Fruit fly (Drosophila melanogaster) whole organism, prepupa: ENCODE measurements around the gene GV1.

Source experiments
- Blimp-1 ChIP-seq: fragments of 200-800 bp; sonication (Bioruptor generic); optimal IDR thresholded peaks from 3 replicates; lab custom pipeline; 2017; ENCODE audit warnings: missing biosample characterization, missing genetic modification characterization, mild to moderate bottlenecking, moderate library complexity, missing genetic modification reagents
- CG10631 ChIP-seq: fragments of 200-800 bp; sonication (Bioruptor generic); optimal IDR thresholded peaks from 2 replicates; lab custom pipeline; 2016; ENCODE audit warnings: missing biosample characterization, missing genetic modification characterization
- CG10669 ChIP-seq: fragments of 200-800 bp; sonication (Bioruptor generic); optimal IDR thresholded peaks from 3 replicates; lab custom pipeline; 2018; ENCODE audit warnings: missing biosample characterization, mild to moderate bottlenecking, missing genetic modification characterization, moderate library complexity
- CG11294 ChIP-seq: fragments of 200-800 bp; sonication (Bioruptor generic); IDR thresholded peaks from 2 replicates; pipeline ENCODE4 v1.3.6; 2022; ENCODE audit warnings: missing biosample characterization, missing genetic modification characterization
- CG11762 ChIP-seq: fragments of 200-800 bp; sonication (Bioruptor generic); optimal IDR thresholded peaks from 3 replicates; lab custom pipeline; 2016; ENCODE audit warnings: missing biosample characterization, missing genetic modification characterization; ENCODE audit not compliant: insufficient read depth
- CG31627 ChIP-seq: fragments of 200-800 bp; sonication (Bioruptor generic); optimal IDR thresholded peaks from 3 replicates; lab custom pipeline; 2016; ENCODE audit warnings: missing biosample characterization, missing genetic modification characterization
- CG32006 ChIP-seq: fragments of 200-800 bp; sonication (Bioruptor generic); optimal IDR thresholded peaks from 3 replicates; lab custom pipeline; 2017; ENCODE audit warnings: missing biosample characterization, mild to moderate bottlenecking, missing genetic modification characterization
- CG34406 ChIP-seq: fragments of 200-800 bp; sonication (Bioruptor generic); optimal IDR thresholded peaks from 3 replicates; lab custom pipeline; 2016; ENCODE audit warnings: missing biosample characterization, missing genetic modification characterization
- CG4318 ChIP-seq: fragments of 200-800 bp; sonication (Bioruptor generic); optimal IDR thresholded peaks from 3 replicates; lab custom pipeline; 2017; ENCODE audit warnings: missing biosample characterization, mild to moderate bottlenecking, missing genetic modification characterization
- CG6163 ChIP-seq: fragments of 200-800 bp; sonication (Bioruptor generic); IDR thresholded peaks from 3 replicates; pipeline ENCODE4 v1.3.6; 2022; ENCODE audit warnings: missing biosample characterization, missing genetic modification characterization
- CG6792 ChIP-seq: fragments of 200-800 bp; sonication (Bioruptor generic); optimal IDR thresholded peaks from 3 replicates; lab custom pipeline; 2016; ENCODE audit warnings: missing biosample characterization, missing genetic modification characterization
- CG6808 ChIP-seq: fragments of 200-800 bp; sonication (Bioruptor generic); optimal IDR thresholded peaks from 3 replicates; lab custom pipeline; 2017; ENCODE audit warnings: missing biosample characterization, missing genetic modification characterization, mild to moderate bottlenecking, moderate library complexity, missing genetic modification reagents
- CG6854 ChIP-seq: fragments of 200-800 bp; sonication (Bioruptor generic); optimal IDR thresholded peaks from 2 replicates; lab custom pipeline; 2017; ENCODE audit warnings: missing biosample characterization, mild to moderate bottlenecking, missing genetic modification characterization
- CG7368 ChIP-seq: fragments of 200-800 bp; sonication (Bioruptor generic); optimal IDR thresholded peaks from 3 replicates; lab custom pipeline; 2016; ENCODE audit warnings: missing biosample characterization, missing genetic modification characterization
- CG8632 ChIP-seq: fragments of 200-800 bp; sonication (Bioruptor generic); optimal IDR thresholded peaks from 3 replicates; lab custom pipeline; 2016; ENCODE audit warnings: missing biosample characterization, missing genetic modification characterization
- Eip75B ChIP-seq: fragments of 200-800 bp; sonication (Bioruptor generic); optimal IDR thresholded peaks from 3 replicates; lab custom pipeline; 2016; ENCODE audit warnings: missing biosample characterization, missing genetic modification characterization
- Eip78C ChIP-seq: fragments of 200-800 bp; sonication (Bioruptor generic); peaks from one replicate; lab custom pipeline; 2016; ENCODE audit warnings: missing biosample characterization, missing genetic modification characterization
- Eip93F ChIP-seq: fragments of 200-800 bp; sonication (Bioruptor generic); optimal IDR thresholded peaks from 2 replicates; lab custom pipeline; 2016; ENCODE audit warnings: missing biosample characterization, mild to moderate bottlenecking, missing genetic modification characterization
- Ets21C ChIP-seq: fragments of 200-800 bp; sonication (Bioruptor generic); optimal IDR thresholded peaks from 3 replicates; lab custom pipeline; 2016; ENCODE audit warnings: missing biosample characterization, missing genetic modification characterization
- Ets96B ChIP-seq: fragments of 200-800 bp; optimal IDR thresholded peaks from 2 replicates; lab custom pipeline; 2019; ENCODE audit warnings: missing biosample characterization, mild to moderate bottlenecking, missing genetic modification characterization, moderate library complexity
- Gug ChIP-seq: fragments of 200-800 bp; sonication (Bioruptor generic); IDR thresholded peaks from 2 replicates; pipeline ENCODE4 v1.3.6; 2022; ENCODE audit warnings: missing biosample characterization, missing genetic modification characterization
- Hr38 ChIP-seq: sonication (Bioruptor generic); optimal IDR thresholded peaks from 2 replicates; lab custom pipeline; 2016; ENCODE audit warnings: missing biosample characterization, missing genetic modification characterization
- Hr39 ChIP-seq: fragments of 200-800 bp; sonication (Bioruptor generic); optimal IDR thresholded peaks from 2 replicates; lab custom pipeline; 2016; ENCODE audit warnings: missing biosample characterization, missing genetic modification characterization
- Hr4 ChIP-seq: fragments of 200-800 bp; sonication (Bioruptor generic); optimal IDR thresholded peaks from 3 replicates; lab custom pipeline; 2016; ENCODE audit warnings: missing biosample characterization, missing genetic modification characterization
- Lpt ChIP-seq: fragments of 200-800 bp; sonication (Bioruptor generic); optimal IDR thresholded peaks from 3 replicates; lab custom pipeline; 2016; ENCODE audit warnings: missing biosample characterization, missing genetic modification characterization
- Met ChIP-seq: fragments of 200-800 bp; sonication (Bioruptor generic); optimal IDR thresholded peaks from 3 replicates; lab custom pipeline; 2016; ENCODE audit warnings: missing biosample characterization, missing genetic modification characterization
- OdsH ChIP-seq: fragments of 200-800 bp; sonication (Bioruptor generic); optimal IDR thresholded peaks from 3 replicates; lab custom pipeline; 2016; ENCODE audit warnings: missing biosample characterization, missing genetic modification characterization
- Smox ChIP-seq: fragments of 200-800 bp; sonication (Bioruptor generic); optimal IDR thresholded peaks from 3 replicates; lab custom pipeline; 2016; ENCODE audit warnings: missing biosample characterization, missing genetic modification characterization
- Sox102F ChIP-seq: fragments of 200-800 bp; sonication (Bioruptor generic); optimal IDR thresholded peaks from 2 replicates; lab custom pipeline; 2016; ENCODE audit warnings: missing biosample characterization, mild to moderate bottlenecking, missing genetic modification characterization
- Sox15 ChIP-seq: fragments of 200-800 bp; sonication (Bioruptor generic); optimal IDR thresholded peaks from 3 replicates; lab custom pipeline; 2016; ENCODE audit warnings: missing biosample characterization, missing genetic modification characterization
- achi ChIP-seq: fragments of 200-800 bp; sonication (Bioruptor generic); optimal IDR thresholded peaks from 3 replicates; lab custom pipeline; 2016; ENCODE audit warnings: missing biosample characterization, missing genetic modification characterization
- acj6 ChIP-seq: fragments of 200-800 bp; sonication (Bioruptor generic); optimal IDR thresholded peaks from 3 replicates; lab custom pipeline; 2016; ENCODE audit warnings: missing biosample characterization, missing genetic modification characterization
- cyc ChIP-seq: fragments of 200-800 bp; sonication (Bioruptor generic); optimal IDR thresholded peaks from 3 replicates; lab custom pipeline; 2016; ENCODE audit warnings: missing biosample characterization, missing genetic modification characterization
- dac ChIP-seq: fragments of 200-800 bp; sonication (Bioruptor generic); optimal IDR thresholded peaks from 2 replicates; lab custom pipeline; 2017; ENCODE audit warnings: missing biosample characterization, mild to moderate bottlenecking, missing genetic modification characterization
- dsx ChIP-seq: fragments of 200-800 bp; optimal IDR thresholded peaks from 3 replicates; lab custom pipeline; 2019; ENCODE audit warnings: missing biosample characterization, mild to moderate bottlenecking, missing genetic modification characterization, moderate library complexity; ENCODE audit not compliant: poor library complexity, severe bottlenecking
- esn ChIP-seq: fragments of 200-800 bp; sonication (Bioruptor generic); optimal IDR thresholded peaks from 2 replicates; lab custom pipeline; 2016; ENCODE audit warnings: missing biosample characterization, mild to moderate bottlenecking, missing genetic modification characterization, moderate library complexity
- fkh ChIP-seq: fragments of 200-800 bp; sonication (Bioruptor generic); optimal IDR thresholded peaks from 3 replicates; lab custom pipeline; 2017; ENCODE audit warnings: missing biosample characterization, mild to moderate bottlenecking, missing genetic modification characterization, moderate library complexity
- lz ChIP-seq: fragments of 200-800 bp; sonication (Bioruptor generic); optimal IDR thresholded peaks from 3 replicates; lab custom pipeline; 2016; ENCODE audit warnings: missing biosample characterization, missing genetic modification characterization
- net ChIP-seq: fragments of 200-800 bp; sonication (Bioruptor generic); optimal IDR thresholded peaks from 3 replicates; lab custom pipeline; 2016; ENCODE audit warnings: missing biosample characterization, missing genetic modification characterization
- pdm3 ChIP-seq: fragments of 200-800 bp; sonication (Bioruptor generic); optimal IDR thresholded peaks from 3 replicates; lab custom pipeline; 2016; ENCODE audit warnings: missing biosample characterization, missing genetic modification characterization
- salr ChIP-seq, 2 experiments: fragments of 200-800 bp; sonication (Bioruptor generic); optimal IDR thresholded peaks; 3 replicates each; lab custom pipeline; 2016 to 2018; ENCODE audit warnings: missing biosample characterization in 2 of 2, missing genetic modification characterization in 2 of 2, mild to moderate bottlenecking in 1 of 2
- spab ChIP-seq: fragments of 200-800 bp; sonication (Bioruptor generic); optimal IDR thresholded peaks from 2 replicates; lab custom pipeline; 2017; ENCODE audit warnings: missing biosample characterization, mild to moderate bottlenecking, missing genetic modification characterization, missing genetic modification reagents
- svp ChIP-seq: fragments of 200-800 bp; sonication (Bioruptor generic); peaks from one replicate; lab custom pipeline; 2016; ENCODE audit warnings: missing biosample characterization, missing genetic modification characterization
- topi ChIP-seq: fragments of 200-800 bp; sonication (Bioruptor generic); optimal IDR thresholded peaks from 3 replicates; lab custom pipeline; 2016; ENCODE audit warnings: missing biosample characterization, missing genetic modification characterization
- vri ChIP-seq: fragments of 200-800 bp; sonication (Bioruptor generic); optimal IDR thresholded peaks from 3 replicates; lab custom pipeline; 2016; ENCODE audit warnings: missing biosample characterization, mild to moderate bottlenecking, missing genetic modification characterization

GV1 gene

DNA sequence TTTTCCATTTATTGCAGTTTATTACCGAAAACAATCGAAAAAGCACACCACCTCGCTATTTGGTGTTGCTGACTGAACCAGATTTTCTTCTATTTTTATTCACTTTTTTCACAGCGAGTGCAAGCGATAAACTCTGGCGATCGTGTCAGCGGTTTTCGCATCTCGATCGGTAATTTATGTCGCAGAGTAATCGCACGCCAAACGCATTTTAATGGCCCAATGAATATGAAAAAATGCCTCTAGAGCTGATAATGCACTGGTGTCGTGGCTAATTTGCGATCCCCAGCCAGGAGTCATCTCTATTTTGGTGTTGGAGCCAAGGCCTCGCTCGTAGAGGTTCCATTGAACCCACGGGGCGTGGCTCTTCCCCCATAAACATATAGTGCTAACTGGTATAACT, 42.9 kb downstream of the GV1 start:
- TF ChIP-seq Sox102F (GFP tag; lab: Kevin White, UChicago) (no peak), achi (no peak), dsx (GFP tag; lab: Kevin White, UChicago) (no peak), Hr4 (no peak), Ets21C (GFP tag; lab: Kevin White, UChicago) (no peak), svp (GFP tag; lab: Kevin White, UChicago) (peak; percentile 96), Gug (no peak), Eip93F (no peak), CG8632 (no peak)

DNA sequence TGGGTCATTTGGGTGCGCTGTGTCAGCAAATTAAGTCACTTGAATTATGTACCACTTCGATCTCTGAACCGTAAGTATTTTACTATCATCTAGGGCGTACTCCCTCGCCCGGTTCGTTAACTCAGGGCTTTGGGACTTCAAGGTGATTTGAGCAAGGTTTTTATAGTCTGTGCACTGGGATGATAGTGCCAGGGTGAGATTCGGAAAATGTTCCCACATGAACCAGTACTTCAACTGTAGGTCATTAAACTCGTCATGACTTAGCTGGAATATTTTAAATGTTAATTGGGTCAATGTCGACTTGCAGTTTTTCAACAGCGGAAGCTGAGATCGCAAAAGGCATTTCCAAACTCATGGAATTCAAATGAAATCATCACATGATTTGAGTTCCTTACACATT, 45.1 kb downstream of the GV1 start, which contains the start of gene CNMa:
Gene CNMa, minus strand, starts transcription at position 101 of the 400 bp plus-strand sequence.
- TF ChIP-seq svp (GFP tag; lab: Kevin White, UChicago) (peak; percentile 36), topi (no peak), CG4318 (GFP tag; lab: Kevin White, UChicago) (no peak), CG7368 (GFP tag; lab: Kevin White, UChicago) (no peak)
- TF ChIP-seq, all 60 proteins: peak for 1

DNA sequence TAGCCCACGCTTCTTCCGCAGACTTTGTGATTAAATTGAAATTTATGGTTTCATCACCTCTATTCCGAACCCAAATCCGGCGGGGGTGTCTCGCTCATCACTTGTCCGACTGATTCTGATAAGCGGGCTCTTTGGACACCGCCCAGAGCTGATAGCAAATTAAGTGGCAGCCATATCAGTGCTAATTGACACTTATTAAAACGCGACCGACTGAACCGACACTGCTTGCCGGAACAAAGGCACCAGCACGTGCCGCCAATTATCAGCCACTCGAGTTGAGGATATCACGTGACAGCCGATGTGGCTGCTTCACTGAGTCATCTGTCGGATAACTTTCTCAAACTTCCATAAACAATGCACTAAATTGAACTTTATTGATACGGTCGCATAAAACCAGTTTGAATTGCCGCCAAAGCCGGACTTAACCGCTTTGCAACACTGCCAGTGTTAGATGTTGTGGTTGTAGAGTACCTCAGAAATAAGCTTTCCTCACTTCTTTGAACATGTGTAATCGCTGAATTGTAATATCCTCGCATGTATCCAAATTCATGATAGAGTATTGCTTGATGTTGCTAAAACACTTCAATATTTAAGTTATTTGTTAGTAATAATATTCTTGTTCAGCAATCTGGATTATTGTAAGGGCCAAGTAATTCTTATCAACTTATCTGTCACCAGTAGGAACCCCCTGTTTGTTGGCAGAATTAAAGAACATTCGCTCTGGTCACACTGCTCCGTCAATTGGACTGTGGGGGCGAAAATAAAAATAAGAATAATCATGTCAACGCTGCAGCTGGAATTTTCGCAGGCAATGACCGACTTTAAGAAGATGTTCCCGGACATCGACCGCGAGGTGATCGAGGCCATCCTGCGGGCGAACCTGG, 46.3 kb downstream of the GV1 start, which contains the start of gene CG12024:
Gene CG12024, plus strand, starts transcription at position 699 of the 884 bp plus-strand sequence.
- TF ChIP-seq CG6854 (GFP tag; lab: Kevin White, UChicago) (no peak), lz (GFP tag; lab: Kevin White, UChicago) (peak; percentile 69), dsx (GFP tag; lab: Kevin White, UChicago) (no peak), cyc (GFP tag; lab: Kevin White, UChicago) (peak; percentile 62), CG11294 (GFP tag; lab: Robert Waterston, UW) (peak; percentile 11; the same call in 1 of the 2 replicates), Sox15 (peak; percentile 42), CG6792 (GFP tag; lab: Kevin White, UChicago) (no peak), Met (GFP tag; lab: Kevin White, UChicago) (peak; percentile 69), CG34406 (peak; percentile 32), net (GFP tag; lab: Kevin White, UChicago) (peak; percentile 10), CG10631 (GFP tag; lab: Kevin White, UChicago) (peak; percentile 69), spab (GFP tag; lab: Kevin White, UChicago) (no peak), fkh (GFP tag; lab: Kevin White, UChicago) (peak; percentile 7), esn (GFP tag; lab: Kevin White, UChicago) (peak; percentile 66), CG4318 (GFP tag; lab: Kevin White, UChicago) (peak; percentile 46), dac (GFP tag; lab: Kevin White, UChicago) (peak; percentile 39), Eip78C (peak; percentile 88), Hr4 (peak; percentile 75), CG6808 (GFP tag; lab: Kevin White, UChicago) (peak; percentile 15), CG32006 (GFP tag; lab: Kevin White, UChicago) (peak; percentile 71), Eip75B (peak; percentile 70), Lpt (GFP tag; lab: Kevin White, UChicago) (peak; percentile 17), CG31627 (GFP tag; lab: Kevin White, UChicago) (peak; percentile 74), OdsH (peak; percentile 73), CG10669 (GFP tag; lab: Kevin White, UChicago) (peak; percentile 41), acj6 (GFP tag; lab: Kevin White, UChicago) (peak; percentile 60), CG7368 (GFP tag; lab: Kevin White, UChicago) (peak; percentile 5), Smox (GFP tag; lab: Kevin White, UChicago) (peak; percentile 58), Hr39 (peak; percentile 76), achi (peak; percentile 73), Ets96B (tag; lab: Kevin White, UChicago) (peak; percentile 22), vri (peak; percentile 15), Hr38 (GFP tag; lab: Kevin White, UChicago) (no peak), Blimp-1 (GFP tag; lab: Kevin White, UChicago) (no peak), svp (GFP tag; lab: Kevin White, UChicago) (peak; percentile 96), CG6163 (GFP tag; lab: Robert Waterston, UW) (no peak), salr (GFP tag; optimal IDR thresholded peaks at IDR 0.05; lab: Kevin White, UChicago) (no peak), CG11762 (GFP tag; lab: Kevin White, UChicago) (peak; percentile 9), Ets21C (GFP tag; lab: Kevin White, UChicago) (peak; percentile 49), pdm3 (GFP tag; lab: Kevin White, UChicago) (peak; percentile 76)
